Fruit fly (Drosophila melanogaster): Measurements from ENCODE around the gene mAcon1.

DNA sequence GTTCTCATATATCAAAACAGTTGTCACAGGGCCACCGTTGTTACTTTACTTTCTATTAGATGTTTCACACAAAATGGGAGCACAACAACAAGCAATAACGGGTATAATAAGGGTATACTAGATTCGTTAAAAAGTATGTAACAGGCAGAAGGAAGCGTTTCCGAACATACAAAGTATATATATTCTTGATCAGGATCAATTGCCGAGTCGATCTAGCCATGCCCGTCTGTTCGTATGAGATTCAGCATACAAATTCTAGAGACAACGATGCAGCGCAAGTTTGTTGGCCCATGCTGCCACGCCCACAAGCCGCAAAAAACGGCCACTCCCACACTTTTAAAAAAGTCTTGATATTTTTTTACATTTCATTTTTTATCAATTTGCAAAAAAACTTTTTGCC is 31.9 kb downstream of the mAcon1 start, which contains the start of gene CG31624:
- TF ChIP-seq Mnt (GFP tag; optimal IDR thresholded peaks at IDR 0.05), result no peak
- TF ChIP-seq kay (GFP tag; ENCODE audit: borderline replicate concordance), result no peak
- TF ChIP-seq CG7101 (tag; optimal IDR thresholded peaks at IDR 0.05), result no peak
- no peak for TF ChIP-seq CG33017 (tag; optimal IDR thresholded peaks at IDR 0.05)
- TF ChIP-seq CG1620 (GFP tag; optimal IDR thresholded peaks at IDR 0.05), result no peak
- no peak for TF ChIP-seq Clk (GFP tag; optimal IDR thresholded peaks at IDR 0.05)
- no peak for TF ChIP-seq CG5204 (GFP tag; optimal IDR thresholded peaks at IDR 0.05)
- no peak for TF ChIP-seq bab1 (GFP tag; optimal IDR thresholded peaks at IDR 0.05)
- no peak for TF ChIP-seq cic (GFP tag; optimal IDR thresholded peaks at IDR 0.05)
- no peak for TF ChIP-seq CG14711 (tag; optimal IDR thresholded peaks at IDR 0.05)
